Worm (Caenorhabditis elegans) whole organism, L3 larva: ENCODE measurements around the gene fbxb-42.

ENCODE experiments used
- jun-1 ChIP-seq: fragments of 150-350 bp; optimal IDR thresholded peaks from 2 replicates; lab custom pipeline; 2014; ENCODE audit warnings: missing biosample characterization, missing genetic modification reagents, missing genetic modification characterization
- lin-15B ChIP-seq: fragments of 150-350 bp; optimal IDR thresholded peaks from 2 replicates; lab custom pipeline; 2014; ENCODE audit warnings: missing biosample characterization, missing genetic modification characterization
- lin-39 ChIP-seq: fragments of 150-350 bp; optimal IDR thresholded peaks from 2 replicates; lab custom pipeline; 2018; ENCODE audit warnings: missing biosample characterization, missing genetic modification reagents, missing genetic modification characterization
- skn-1 ChIP-seq: fragments of 150-350 bp; optimal IDR thresholded peaks from 2 replicates; lab custom pipeline; 2014; ENCODE audit warnings: missing biosample characterization, missing genetic modification characterization
- ztf-11 ChIP-seq: fragments of 150-350 bp; optimal IDR thresholded peaks from 2 replicates; lab custom pipeline; 2014; ENCODE audit warnings: missing biosample characterization, missing genetic modification characterization

- TF ChIP-seq lin-39 (tag; lab: Kevin White, UChicago) (no peak), jun-1 (no peak), lin-15B (tag; lab: Kevin White, UChicago) (no peak), ztf-11 (no peak), skn-1 (tag; lab: Kevin White, UChicago) (no peak)
Observed at ce11 chrII:1560839-1561238, 23.4 kb downstream of the fbxb-42 start.
